Worm (Caenorhabditis elegans): ENCODE data around the gene T01B7.13.

DNA sequence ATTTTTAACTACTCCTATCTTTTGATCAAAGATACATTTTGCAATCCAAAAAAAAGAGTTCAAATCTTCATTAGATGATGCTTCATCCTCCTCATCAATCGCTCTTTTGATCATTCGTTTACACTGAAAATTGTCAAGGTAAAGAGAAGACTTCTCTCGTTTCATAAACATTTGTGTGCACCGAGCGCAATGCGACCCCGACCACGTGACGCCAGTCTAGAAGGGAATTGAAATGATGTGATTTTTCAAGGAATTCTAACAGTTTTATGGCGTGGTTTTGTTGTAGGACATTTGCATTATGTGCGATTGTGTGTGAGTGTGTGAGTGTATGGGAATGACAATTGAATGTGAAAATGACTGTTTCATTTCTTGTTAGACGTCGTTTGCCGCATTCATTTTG, 26.1 kb downstream of the T01B7.13 start:
- TF ChIP-seq mxl-3 (GFP tag; optimal IDR thresholded peaks at IDR 0.05) (peak; percentile 49), ztf-7 (tag; optimal IDR thresholded peaks at IDR 0.05) (no peak), aly-2 (tag; optimal IDR thresholded peaks at IDR 0.05) (no peak)

Measured in whole organism, L4 larva.